Worm (Caenorhabditis elegans) whole organism, dauer: ENCODE measurements around the gene asp-17.

Experiments
- unc-62 ChIP-seq: sonication (generic microtip); optimal IDR thresholded peaks from 2 replicates; lab custom pipeline; 2017; ENCODE audit warnings: missing biosample characterization, missing genetic modification reagents, missing genetic modification characterization

Gene asp-17

DNA sequence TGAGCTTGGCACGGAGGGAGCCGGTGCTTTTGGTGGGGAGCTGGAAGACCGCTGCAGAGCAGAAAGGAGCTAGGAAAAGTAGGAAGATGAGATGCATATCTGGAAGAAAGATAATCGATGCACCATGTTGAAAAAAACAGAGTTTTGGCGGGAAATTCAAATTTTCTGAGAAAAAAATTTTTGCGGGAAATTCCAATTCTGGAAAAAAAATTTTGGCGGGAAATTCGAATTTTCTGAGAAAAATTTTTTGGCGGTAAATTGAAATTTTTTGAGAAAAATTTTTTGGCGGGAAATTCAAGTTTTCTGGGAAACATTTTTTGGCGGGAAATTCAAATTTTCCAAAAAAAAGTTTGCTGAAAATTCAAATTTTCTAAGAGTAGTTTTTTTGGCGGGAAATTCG is at the start of gene asp-17:
TSS of gene asp-17 (minus strand) at position 101 of the 400 bp plus-strand sequence.
- TF ChIP-seq unc-62 (GFP tag; lab: Kevin White, UChicago) = no peak

- no peak for TF ChIP-seq unc-62 (GFP tag; lab: Kevin White, UChicago)
Observed at ce11 chrV:19083789-19084188, 46.7 kb upstream of the asp-17 start.

DNA sequence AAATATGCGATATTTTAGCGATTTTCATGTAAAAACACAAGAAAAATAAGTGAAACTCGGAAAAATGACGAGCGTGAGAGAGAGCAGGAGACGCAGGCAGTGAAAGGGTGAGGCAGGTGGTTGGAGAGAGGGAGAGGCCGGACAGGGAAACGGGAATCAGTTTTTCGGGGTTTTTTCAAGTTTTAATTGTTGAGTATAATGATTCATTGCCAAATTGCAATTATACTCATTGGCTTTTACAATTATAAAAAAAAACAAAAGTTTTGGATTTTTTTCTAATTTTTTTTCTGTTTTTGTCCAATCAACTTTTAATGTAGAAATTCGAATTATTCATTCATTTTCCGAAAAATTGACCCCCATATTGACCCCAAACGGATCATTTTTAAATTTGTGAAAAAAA is 45.4 kb upstream of the asp-17 start, which contains the start of gene nhr-95:
TSS of gene nhr-95 (minus strand) at position 101 of the 400 bp plus-strand sequence.
- no peak for TF ChIP-seq unc-62 (GFP tag; lab: Kevin White, UChicago)

DNA sequence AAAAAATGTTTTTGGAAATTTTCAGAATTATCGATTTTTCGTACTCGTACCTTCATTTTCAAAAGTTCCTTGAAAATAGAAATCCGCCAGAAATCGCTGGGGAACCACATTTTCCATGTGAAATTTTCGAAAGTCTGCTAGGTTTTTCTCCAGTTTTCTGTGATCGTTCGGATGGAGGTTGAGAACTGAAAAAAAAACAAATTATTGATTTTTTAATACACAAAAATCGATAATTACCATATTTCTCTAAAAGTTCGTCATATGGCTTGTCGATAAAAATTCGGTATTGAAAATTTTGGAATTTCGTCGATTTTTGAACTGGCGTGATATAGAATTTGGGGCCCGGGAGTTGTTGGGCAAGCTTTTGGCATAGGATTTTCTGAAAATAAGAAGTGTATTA is 39.7 kb upstream of the asp-17 start:
- TF ChIP-seq unc-62 (GFP tag; lab: Kevin White, UChicago) = no peak

- no peak for TF ChIP-seq unc-62 (GFP tag; lab: Kevin White, UChicago)
Observed at ce11 chrV:19073169-19073568, 36.0 kb upstream of the asp-17 start.

- TF ChIP-seq unc-62 (GFP tag; lab: Kevin White, UChicago) = no peak
Observed at ce11 chrV:19068888-19069287, 31.8 kb upstream of the asp-17 start.

ce11 chrV:19063326-19063725 is 26.2 kb upstream of the asp-17 start:
- TF ChIP-seq unc-62 (GFP tag; lab: Kevin White, UChicago) = no peak

DNA sequence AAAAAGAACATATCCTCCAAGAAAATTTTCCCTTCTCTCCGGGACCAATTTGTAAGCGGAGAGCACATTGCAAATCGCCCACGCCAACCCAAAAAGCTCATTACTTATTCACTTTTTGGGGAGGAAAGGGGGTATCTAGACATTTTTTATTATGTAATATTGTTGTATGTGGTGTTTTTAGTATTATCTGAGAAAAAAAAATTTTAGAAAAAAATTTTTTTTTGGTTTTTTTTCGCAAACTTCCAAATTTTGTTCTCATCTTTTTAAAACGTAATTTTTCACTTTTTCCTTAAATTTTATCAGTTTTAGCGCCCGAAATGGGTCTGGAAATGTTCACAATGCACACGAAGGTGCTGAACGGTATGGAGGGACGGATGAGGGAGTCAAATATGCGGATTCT is 22.8 kb upstream of the asp-17 start, which contains the start of gene twk-46:
TSS of gene twk-46 (plus strand) at position 301 of the 400 bp plus-strand sequence.
- TF ChIP-seq unc-62 (GFP tag; lab: Kevin White, UChicago) = no peak

DNA sequence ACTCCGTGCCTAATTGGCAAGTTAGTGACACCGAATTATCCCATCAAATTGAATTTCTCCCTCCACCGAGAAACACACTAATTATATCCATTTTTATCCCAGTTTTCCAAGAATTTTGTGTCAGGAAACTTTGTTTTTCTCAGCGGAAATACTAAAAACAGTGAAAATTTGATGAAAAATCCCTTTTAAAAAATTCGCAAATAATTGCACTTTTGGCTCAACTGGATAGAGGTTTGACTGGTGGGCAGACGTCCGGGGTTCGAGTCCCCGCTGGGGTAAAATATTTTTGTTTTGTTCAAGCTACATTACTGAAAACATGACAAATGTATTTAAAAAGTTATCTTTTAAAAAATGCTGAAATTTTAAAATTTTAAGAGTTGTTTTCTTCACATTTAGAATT is 21.0 kb upstream of the asp-17 start:
- no peak for TF ChIP-seq unc-62 (GFP tag; lab: Kevin White, UChicago)

DNA sequence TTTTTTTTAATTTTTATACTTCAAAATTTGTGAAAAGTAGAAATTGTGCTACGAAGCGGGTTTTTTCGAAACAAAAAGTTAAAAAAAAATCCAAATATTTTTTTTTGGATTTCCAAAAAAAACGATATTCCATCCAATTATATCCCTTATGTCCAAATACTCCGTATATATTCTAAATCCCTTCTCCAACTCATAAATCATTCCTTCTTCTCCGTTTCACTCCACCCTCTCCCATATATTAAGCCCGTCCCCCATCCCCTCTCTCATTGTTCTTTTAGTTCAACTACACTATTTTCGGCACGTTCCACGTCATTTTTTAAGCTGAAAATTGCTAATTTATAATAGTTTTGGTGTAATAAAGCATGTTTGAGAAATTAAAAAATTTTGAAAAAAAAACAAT is 20.5 kb upstream of the asp-17 start:
- TF ChIP-seq unc-62 (GFP tag; lab: Kevin White, UChicago) = no peak

- TF ChIP-seq unc-62 (GFP tag; lab: Kevin White, UChicago) = no peak
Observed at ce11 chrV:19053281-19053680, 16.2 kb upstream of the asp-17 start.

ce11 chrV:19051425-19051824 is 14.3 kb upstream of the asp-17 start:
- no peak for TF ChIP-seq unc-62 (GFP tag; lab: Kevin White, UChicago)

DNA sequence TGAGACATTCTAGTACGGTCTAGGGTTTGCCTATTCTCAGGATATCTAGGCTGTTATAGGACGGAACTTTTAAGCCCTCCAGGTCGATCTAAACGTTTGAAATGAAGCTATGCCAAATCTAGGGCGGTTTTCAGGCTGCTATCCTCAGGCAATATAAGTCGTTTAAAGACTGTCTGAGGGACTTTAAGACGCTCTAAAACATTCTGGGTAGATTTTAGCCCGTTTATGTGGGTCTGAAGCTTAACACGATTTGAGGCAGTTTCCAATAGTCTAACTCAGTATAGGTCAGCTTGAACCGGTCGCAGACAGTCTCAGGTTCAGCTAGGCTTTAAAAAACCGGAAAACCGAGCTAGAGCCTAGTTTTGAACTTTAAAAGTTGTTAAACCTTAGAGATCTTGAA is 13.8 kb upstream of the asp-17 start:
- no peak for TF ChIP-seq unc-62 (GFP tag; lab: Kevin White, UChicago)

ce11 chrV:19050438-19050837 is 13.3 kb upstream of the asp-17 start, which contains the start of gene asp-1:
Gene asp-1, minus strand, starts transcription at chrV:19050752.
- TF ChIP-seq unc-62 (GFP tag; lab: Kevin White, UChicago) = no peak

DNA sequence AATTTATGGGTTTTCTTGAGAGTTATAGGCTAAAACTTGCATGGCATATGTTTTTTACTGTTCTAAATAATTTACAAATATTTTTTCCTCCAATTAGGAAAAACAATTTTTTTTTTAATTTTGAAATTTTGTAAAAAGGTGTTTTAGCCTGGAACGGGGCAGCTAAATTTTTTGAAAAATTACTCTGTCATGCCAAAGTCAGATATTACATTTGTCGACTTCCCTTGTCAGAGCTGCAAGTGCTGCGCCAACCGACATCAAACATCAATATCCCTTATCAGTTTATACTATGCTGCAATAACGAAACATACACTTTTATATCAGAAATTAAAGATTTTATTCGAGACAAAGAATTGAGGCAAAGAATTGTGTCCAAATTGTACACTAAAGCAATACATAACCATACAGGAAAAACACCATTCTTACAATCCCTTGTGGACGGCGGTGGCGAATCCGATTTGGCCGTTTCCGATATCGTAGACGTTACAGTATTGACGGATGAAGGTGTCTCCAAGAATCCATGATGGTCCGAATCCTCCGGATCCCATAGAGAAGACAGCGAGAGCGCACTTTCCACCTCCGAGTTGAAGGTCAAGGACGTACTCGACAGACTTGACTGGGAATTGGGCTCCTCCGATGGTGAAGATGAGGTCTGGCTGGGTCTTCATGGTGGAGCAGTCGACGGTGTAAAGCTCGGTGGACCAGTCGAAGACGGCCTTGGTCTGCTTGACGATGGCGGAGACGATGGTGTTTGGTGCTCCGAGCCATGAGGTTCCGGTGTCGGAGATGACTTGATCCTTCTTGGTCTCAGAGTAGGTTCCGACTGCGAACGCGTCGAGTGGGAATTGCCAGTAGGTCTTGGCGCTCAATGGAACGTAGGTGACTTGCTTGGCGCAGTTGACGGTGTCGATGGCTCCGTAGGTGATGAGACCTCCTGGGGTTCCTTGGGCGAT is 12.3 kb upstream of the asp-17 start:
- no peak for TF ChIP-seq unc-62 (GFP tag; lab: Kevin White, UChicago)

- no peak for TF ChIP-seq unc-62 (GFP tag; lab: Kevin White, UChicago)
Observed at ce11 chrV:19047442-19047841, 10.3 kb upstream of the asp-17 start.

ce11 chrV:19044753-19045152 is 7.6 kb upstream of the asp-17 start, which contains the start of gene asp-15:
Gene asp-15, minus strand, starts transcription at chrV:19044853.
- TF ChIP-seq unc-62 (GFP tag; lab: Kevin White, UChicago) = no peak
